Worm (Caenorhabditis elegans): ENCODE data around the gene F35C11.3.

The F35C11.3 gene

ce11 chrII:8266559-8266958 lies 20.0 kb downstream of the F35C11.3 start:
- TF ChIP-seq tab-1 (GFP tag; IDR thresholded peaks at IDR 0.05), result no peak
- TF ChIP-seq ref-1 (GFP tag; conservative IDR thresholded peaks at IDR 0.05), result no peak
- no peak for TF ChIP-seq T22C8.4 (GFP tag; IDR thresholded peaks at IDR 0.05)

- TF ChIP-seq klf-2 (GFP tag; conservative IDR thresholded peaks at IDR 0.05) (no peak), tab-1 (GFP tag; IDR thresholded peaks at IDR 0.05) (no peak), ztf-29 (GFP tag; IDR thresholded peaks at IDR 0.05) (no peak)
Measured at ce11 chrII:8267679-8268078, 21.1 kb downstream of the F35C11.3 start.

DNA sequence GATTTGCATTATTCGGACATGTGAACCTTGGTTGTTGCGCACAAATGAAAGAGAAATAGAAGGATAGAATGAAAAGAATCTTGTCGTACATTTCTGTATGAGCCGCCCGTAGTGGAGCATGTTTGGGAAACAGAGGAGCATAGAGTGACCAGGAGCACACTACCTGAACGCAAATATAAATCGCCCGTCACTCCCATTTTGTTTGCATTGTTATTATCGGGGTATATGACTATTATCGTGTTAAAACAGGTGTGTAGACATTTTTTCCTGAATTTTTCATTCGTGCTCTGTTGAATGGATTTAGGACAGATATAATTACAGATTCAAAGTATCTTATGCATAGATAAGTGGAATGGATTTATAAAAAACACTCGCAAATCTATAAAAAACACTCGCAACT lies 22.8 kb downstream of the F35C11.3 start, which contains the start of gene K01C8.2:
K01C8.2 (minus strand) TSS at position 101 of the 400 bp plus-strand sequence.
- TF ChIP-seq ztf-23 (GFP tag; IDR thresholded peaks at IDR 0.05) (no peak), klf-2 (GFP tag; conservative IDR thresholded peaks at IDR 0.05) (no peak), tab-1 (GFP tag; IDR thresholded peaks at IDR 0.05) (no peak), ztf-29 (GFP tag; IDR thresholded peaks at IDR 0.05) (no peak), T22C8.4 (GFP tag; IDR thresholded peaks at IDR 0.05) (no peak), ref-1 (GFP tag; conservative IDR thresholded peaks at IDR 0.05) (no peak), flt-1 (GFP tag; IDR thresholded peaks at IDR 0.05) (no peak), med-1 (GFP tag; optimal IDR thresholded peaks at IDR 0.05; ENCODE audit: insufficient read depth) (no peak), cog-1 (tag; optimal IDR thresholded peaks at IDR 0.05) (no peak)

DNA sequence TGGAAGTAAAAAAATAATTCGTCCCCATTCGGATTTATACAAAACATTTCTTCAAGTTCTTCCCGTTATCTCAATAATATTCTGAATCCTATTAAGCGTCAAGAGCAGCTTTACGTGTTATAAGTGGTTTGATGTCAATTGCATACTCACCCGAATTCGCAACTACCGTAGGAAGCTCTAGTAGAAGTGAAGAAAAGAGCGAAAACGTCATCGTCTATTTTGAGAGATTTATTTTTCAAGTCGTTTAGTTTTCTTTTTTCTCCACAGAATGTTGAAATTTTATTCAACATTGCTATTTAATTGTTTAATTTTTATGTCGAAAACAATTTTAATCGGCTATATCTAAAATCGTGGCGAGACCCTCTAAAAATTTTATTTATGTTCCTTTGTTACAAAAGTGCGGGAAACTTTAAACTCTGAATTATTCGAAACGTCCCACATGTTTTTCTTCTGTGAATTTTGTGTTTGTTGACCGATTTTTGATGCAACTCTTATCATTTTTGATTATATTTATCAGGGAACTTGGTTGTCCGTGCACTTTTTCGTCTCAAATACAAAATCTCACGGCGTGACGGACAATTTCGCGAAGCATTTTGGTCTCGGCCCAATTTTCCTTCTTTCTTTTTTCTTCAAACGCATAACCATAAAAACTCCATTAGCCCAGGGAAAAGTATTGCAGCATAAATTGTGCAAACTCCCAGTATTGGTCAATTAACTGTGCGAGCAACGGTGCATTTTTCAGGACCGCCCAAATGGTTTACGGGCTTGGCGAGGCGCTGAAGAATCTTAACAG lies 23.5 kb downstream of the F35C11.3 start, which contains the start of gene tdc-1:
tdc-1 (plus strand) TSS at position 743 of the 793 bp plus-strand sequence.
- TF ChIP-seq tab-1 (GFP tag; IDR thresholded peaks at IDR 0.05) (no peak), ztf-29 (GFP tag; IDR thresholded peaks at IDR 0.05) (no peak), med-1 (GFP tag; optimal IDR thresholded peaks at IDR 0.05; ENCODE audit: insufficient read depth) (no peak), T22C8.4 (GFP tag; IDR thresholded peaks at IDR 0.05) (no peak), ref-1 (GFP tag; conservative IDR thresholded peaks at IDR 0.05) (no peak), flt-1 (GFP tag; IDR thresholded peaks at IDR 0.05) (no peak), cog-1 (tag; optimal IDR thresholded peaks at IDR 0.05) (no peak), ztf-23 (GFP tag; IDR thresholded peaks at IDR 0.05) (no peak), klf-2 (GFP tag; conservative IDR thresholded peaks at IDR 0.05) (no peak)

DNA sequence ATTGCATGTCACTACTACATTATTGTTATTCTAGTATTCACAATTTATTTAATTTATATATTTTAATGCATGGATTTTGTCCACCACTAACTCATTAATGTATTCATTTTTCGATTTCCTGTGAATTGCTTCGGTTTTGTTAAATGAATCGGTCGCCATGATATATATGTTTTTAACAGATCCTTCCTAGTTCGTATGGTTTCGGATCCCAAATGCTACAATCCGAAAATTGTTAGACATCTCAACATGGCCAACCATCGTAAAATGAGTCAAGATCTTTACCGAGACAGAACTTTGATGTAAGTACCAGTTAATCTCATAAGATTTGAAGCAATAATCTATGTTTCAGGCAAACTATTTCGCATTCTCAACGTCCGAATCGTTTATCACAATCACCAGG lies 26.5 kb downstream of the F35C11.3 start:
- no peak for TF ChIP-seq T22C8.4 (GFP tag; IDR thresholded peaks at IDR 0.05)
- no peak for TF ChIP-seq cog-1 (tag; optimal IDR thresholded peaks at IDR 0.05)
- no peak for TF ChIP-seq med-1 (GFP tag; optimal IDR thresholded peaks at IDR 0.05; ENCODE audit: insufficient read depth)
- no peak for TF ChIP-seq ztf-29 (GFP tag; IDR thresholded peaks at IDR 0.05)

DNA sequence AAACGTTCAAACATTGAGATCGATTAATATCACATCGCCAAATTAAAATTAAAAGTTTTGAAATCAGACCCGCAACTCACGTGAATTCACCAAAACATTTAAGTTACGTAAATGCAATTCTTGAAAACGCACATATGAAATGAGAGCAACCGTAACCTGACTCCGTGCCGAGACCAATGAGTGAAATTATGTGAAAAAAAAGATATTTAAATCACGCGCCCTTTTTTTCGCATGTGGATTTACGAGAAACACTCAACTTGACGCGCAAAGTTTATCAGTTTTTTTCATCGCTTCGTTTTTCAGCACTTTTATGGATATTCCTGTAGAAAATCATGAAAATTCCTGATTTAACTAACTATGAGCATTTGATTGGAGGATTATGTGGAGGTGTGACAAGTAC lies 29.5 kb downstream of the F35C11.3 start, which contains the start of the genes gei-14 and slc-25A32:
gei-14 (minus strand) TSS at position 175 of the 400 bp plus-strand sequence.
slc-25A32 (plus strand) TSS at position 242 of the 400 bp plus-strand sequence.
- TF ChIP-seq klf-2 (GFP tag; conservative IDR thresholded peaks at IDR 0.05) (no peak), tab-1 (GFP tag; IDR thresholded peaks at IDR 0.05) (no peak), T22C8.4 (GFP tag; IDR thresholded peaks at IDR 0.05) (no peak), flt-1 (GFP tag; IDR thresholded peaks at IDR 0.05) (no peak), ztf-23 (GFP tag; IDR thresholded peaks at IDR 0.05) (no peak), med-1 (GFP tag; optimal IDR thresholded peaks at IDR 0.05; ENCODE audit: insufficient read depth) (no peak), ztf-29 (GFP tag; IDR thresholded peaks at IDR 0.05) (no peak), ref-1 (GFP tag; conservative IDR thresholded peaks at IDR 0.05) (no peak), cog-1 (tag; optimal IDR thresholded peaks at IDR 0.05) (no peak)

DNA sequence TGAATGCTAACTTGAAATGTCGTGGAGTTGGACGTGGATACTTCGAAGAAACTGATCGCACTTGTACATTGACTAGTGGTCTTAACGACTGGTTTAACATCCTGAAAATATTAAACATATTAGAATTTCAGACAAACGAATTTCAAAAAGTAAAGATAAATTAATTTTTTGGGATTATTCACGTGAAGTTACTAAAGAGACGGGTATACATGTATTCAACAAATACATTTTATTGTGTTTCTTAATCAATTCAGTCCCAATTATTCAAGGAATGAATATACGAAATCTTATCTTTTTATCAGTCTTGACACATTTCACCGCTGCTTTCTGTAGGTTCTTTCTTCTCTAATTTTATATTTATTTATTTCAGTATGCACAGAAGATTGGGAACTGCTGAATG lies 31.8 kb downstream of the F35C11.3 start, which contains the start of the genes mrpl-10 and clec-142:
mrpl-10 (minus strand) TSS at position 101 of the 400 bp plus-strand sequence.
clec-142 (plus strand) TSS at position 264 of the 400 bp plus-strand sequence.
- no peak for TF ChIP-seq ztf-23 (GFP tag; IDR thresholded peaks at IDR 0.05)
- no peak for TF ChIP-seq ztf-29 (GFP tag; IDR thresholded peaks at IDR 0.05)
- TF ChIP-seq tab-1 (GFP tag; IDR thresholded peaks at IDR 0.05), result no peak
- no peak for TF ChIP-seq ref-1 (GFP tag; conservative IDR thresholded peaks at IDR 0.05)
- TF ChIP-seq cog-1 (tag; optimal IDR thresholded peaks at IDR 0.05), result no peak
- TF ChIP-seq med-1 (GFP tag; optimal IDR thresholded peaks at IDR 0.05; ENCODE audit: insufficient read depth), result no peak
- no peak for TF ChIP-seq klf-2 (GFP tag; conservative IDR thresholded peaks at IDR 0.05)

ce11 chrII:8283158-8283717 lies 36.7 kb downstream of the F35C11.3 start, which contains the start of the genes nst-1 and cct-4:
TSS of gene nst-1 (minus strand) at chrII:8283208.
TSS of gene cct-4 (plus strand) at chrII:8283667.
- TF ChIP-seq cog-1 (tag; optimal IDR thresholded peaks at IDR 0.05) (no peak), flt-1 (GFP tag; IDR thresholded peaks at IDR 0.05) (no peak), med-1 (GFP tag; optimal IDR thresholded peaks at IDR 0.05; ENCODE audit: insufficient read depth) (no peak), klf-2 (GFP tag; conservative IDR thresholded peaks at IDR 0.05) (no peak), ztf-23 (GFP tag; IDR thresholded peaks at IDR 0.05) (no peak), tab-1 (GFP tag; IDR thresholded peaks at IDR 0.05) (no peak), ztf-29 (GFP tag; IDR thresholded peaks at IDR 0.05) (no peak), T22C8.4 (GFP tag; IDR thresholded peaks at IDR 0.05) (no peak), ref-1 (GFP tag; conservative IDR thresholded peaks at IDR 0.05) (no peak)

DNA sequence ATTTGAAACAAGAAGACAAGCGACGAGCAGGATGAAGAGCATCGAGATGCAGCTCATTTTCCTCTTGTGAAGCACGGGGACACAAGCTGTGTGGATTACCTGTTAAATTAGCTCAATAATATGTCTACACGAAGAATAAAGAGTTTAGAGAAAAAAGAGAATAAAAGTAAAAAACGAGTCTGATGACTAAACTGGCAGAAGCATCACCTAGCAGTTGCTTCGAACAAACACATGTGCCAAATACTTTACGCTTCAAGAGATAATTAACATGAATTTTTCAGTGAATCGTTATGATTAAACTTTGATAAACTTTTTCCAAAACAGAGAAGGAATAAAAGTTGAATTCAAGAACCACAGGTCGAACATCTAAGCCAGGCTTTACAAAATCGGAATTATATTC lies 48.7 kb downstream of the F35C11.3 start, which contains the start of gene nlp-55:
nlp-55 (minus strand) TSS at position 101 of the 400 bp plus-strand sequence.
- TF ChIP-seq ztf-23 (GFP tag; IDR thresholded peaks at IDR 0.05) (no peak), tab-1 (GFP tag; IDR thresholded peaks at IDR 0.05) (no peak), ref-1 (GFP tag; conservative IDR thresholded peaks at IDR 0.05) (no peak), ztf-29 (GFP tag; IDR thresholded peaks at IDR 0.05) (no peak), med-1 (GFP tag; optimal IDR thresholded peaks at IDR 0.05; ENCODE audit: insufficient read depth) (no peak), cog-1 (tag; optimal IDR thresholded peaks at IDR 0.05) (no peak), flt-1 (GFP tag; IDR thresholded peaks at IDR 0.05) (no peak), klf-2 (GFP tag; conservative IDR thresholded peaks at IDR 0.05) (no peak), T22C8.4 (GFP tag; IDR thresholded peaks at IDR 0.05) (no peak)

Measured in whole organism, midembryonic.